Worm (Caenorhabditis elegans): Measurements from ENCODE around the gene spp-8.

- no peak for TF ChIP-seq F13C5.2 (tag; optimal IDR thresholded peaks at IDR 0.05)
- TF ChIP-seq tbx-11 (GFP tag; IDR thresholded peaks at IDR 0.05) = no peak
- TF ChIP-seq ceh-36 (tag; optimal IDR thresholded peaks at IDR 0.05) = no peak
- no peak for TF ChIP-seq ama-1 (optimal IDR thresholded peaks at IDR 0.05)
These were observed 34.6 kb upstream of the spp-8 start, which contains the start of gene T01B11.1 for ce11 chrIV:8446904-8447303.
